Worm (Caenorhabditis elegans): ENCODE measurements around the gene C37C3.9.

Gene C37C3.9

DNA sequence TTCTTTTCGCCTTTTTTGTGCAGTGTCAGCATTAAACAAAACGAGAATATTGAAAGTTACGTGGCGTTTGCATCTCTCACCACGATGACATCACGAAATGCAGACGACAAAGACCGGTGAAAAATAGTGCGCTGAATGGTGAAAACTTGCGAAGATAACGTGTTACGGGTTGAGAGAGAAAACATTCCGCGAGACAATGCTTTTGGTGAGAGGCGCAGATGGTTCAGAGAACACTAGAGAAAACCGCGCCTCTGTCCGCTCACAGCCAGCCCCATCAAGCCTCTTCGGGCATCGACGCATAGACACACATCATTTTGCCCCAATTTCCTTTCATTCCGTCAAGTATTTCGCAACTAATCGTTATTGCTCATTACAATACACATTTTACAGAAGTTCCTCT, at the start of gene C37C3.9, which contains the start of gene C37C3.18 (continued):
- TF ChIP-seq dmd-8 (GFP tag; IDR thresholded peaks at IDR 0.05) (no peak), tra-1 (GFP tag; IDR thresholded peaks at IDR 0.05) (no peak; the same call in 1 of the 2 replicates), set-16 (GFP tag; IDR thresholded peaks at IDR 0.05) (peak; percentile 45; the same call in 1 of the 2 replicates)

ce11 chrV:7901222-7901621, 46.7 kb upstream of the C37C3.9 start:
- TF ChIP-seq mes-2 (tag; optimal IDR thresholded peaks at IDR 0.05; ENCODE audit: poor library complexity, severe bottlenecking) (no peak), hif-1 (tag; optimal IDR thresholded peaks at IDR 0.05) (no peak), unc-130 (GFP tag; optimal IDR thresholded peaks at IDR 0.05) (no peak), tra-1 (GFP tag; IDR thresholded peaks at IDR 0.05) (no peak), tag-97 (GFP tag; IDR thresholded peaks at IDR 0.05) (no peak), ceh-82 (tag; optimal IDR thresholded peaks at IDR 0.05) (no peak), daf-16 (GFP tag; optimal IDR thresholded peaks at IDR 0.05) (no peak), daf-16 (tag; optimal IDR thresholded peaks at IDR 0.05) (no peak), arid-1 (GFP tag; conservative IDR thresholded peaks at IDR 0.05) (no peak), lin-29 (GFP tag; IDR thresholded peaks at IDR 0.05) (no peak), ZK337.2 (GFP tag; IDR thresholded peaks at IDR 0.05) (no peak), spr-1 (tag; optimal IDR thresholded peaks at IDR 0.05) (no peak), F10B5.3 (tag; optimal IDR thresholded peaks at IDR 0.05) (no peak)

- TF ChIP-seq mdl-1 (tag; optimal IDR thresholded peaks at IDR 0.05) (no peak), lsy-2 (tag; optimal IDR thresholded peaks at IDR 0.05) (no peak), dmd-8 (GFP tag; IDR thresholded peaks at IDR 0.05) (no peak), jun-1 (tag; optimal IDR thresholded peaks at IDR 0.05) (no peak), mep-1 (tag; optimal IDR thresholded peaks at IDR 0.05) (no peak), daf-12 (tag; optimal IDR thresholded peaks at IDR 0.05) (no peak), duxl-1 (tag; optimal IDR thresholded peaks at IDR 0.05; ENCODE audit: poor library complexity) (no peak), spr-1 (tag; optimal IDR thresholded peaks at IDR 0.05) (no peak), aly-2 (tag; optimal IDR thresholded peaks at IDR 0.05) (no peak), unc-62 (GFP tag; optimal IDR thresholded peaks at IDR 0.05 in 1 of 2) (no peak), unc-62 (tag; optimal IDR thresholded peaks at IDR 0.05) (no peak), nhr-11 (tag; optimal IDR thresholded peaks at IDR 0.05) (no peak), nhr-237 (tag; optimal IDR thresholded peaks at IDR 0.05) (no peak), lin-1 (GFP tag; IDR thresholded peaks at IDR 0.05) (no peak), lim-7 (GFP tag; IDR thresholded peaks at IDR 0.05) (no peak), snpc-4 (tag; optimal IDR thresholded peaks at IDR 0.05) (no peak)
These were observed 45.3 kb upstream of the C37C3.9 start, which contains the start of gene F40A3.7 for ce11 chrV:7899761-7900160. F40A3.7 (minus strand) TSS chrV:7899861.

DNA sequence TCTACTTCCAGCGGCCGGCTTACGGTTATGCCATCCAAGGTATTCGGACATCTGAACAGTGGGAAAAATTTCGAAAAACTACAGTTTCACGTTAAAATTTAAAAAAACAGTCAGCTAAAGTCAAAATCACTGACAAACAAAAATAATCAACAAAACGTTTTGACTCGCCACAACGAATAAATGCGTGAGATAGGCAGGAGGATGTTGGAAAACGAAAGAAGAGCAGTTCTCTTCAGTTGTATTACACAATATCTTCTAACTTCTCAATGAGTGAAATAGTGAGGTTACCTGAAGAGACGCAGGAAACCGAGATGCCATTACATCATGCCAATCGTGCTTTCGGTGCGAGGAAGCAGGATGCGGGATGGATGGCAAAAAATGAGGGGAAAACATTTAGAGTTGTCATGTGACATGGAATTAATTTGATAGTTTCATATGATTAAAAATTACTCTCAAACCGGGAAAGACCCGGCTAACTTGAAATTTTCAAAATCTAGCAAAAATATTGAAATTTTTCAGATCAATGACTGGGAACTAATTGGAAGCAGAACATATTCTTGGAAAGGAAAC, 39.4 kb upstream of the C37C3.9 start, which contains the start of gene F40A3.6:
TSS of gene F40A3.6 (minus strand) at position 51 of the 570 bp plus-strand sequence.
- TF ChIP-seq daf-16 (GFP tag; optimal IDR thresholded peaks at IDR 0.05) = peak in 1 of 2 experiments; percentile 58
- TF ChIP-seq daf-16 (tag; optimal IDR thresholded peaks at IDR 0.05) = no peak
- TF ChIP-seq unc-62 (GFP tag; optimal IDR thresholded peaks at IDR 0.05 in 1 of 2) = peak in 1 of 2 experiments; percentile 44
- no peak for TF ChIP-seq unc-62 (tag; optimal IDR thresholded peaks at IDR 0.05)
- TF ChIP-seq ctbp-1 (GFP tag; IDR thresholded peaks at IDR 0.05) = no peak
- peak; percentile 47 for TF ChIP-seq nhr-11 (tag; optimal IDR thresholded peaks at IDR 0.05)
- no peak for TF ChIP-seq lin-29 (GFP tag; IDR thresholded peaks at IDR 0.05)
- no peak for TF ChIP-seq nhr-42 (GFP tag; IDR thresholded peaks at IDR 0.05)
- no peak for TF ChIP-seq ces-1 (GFP tag; optimal IDR thresholded peaks at IDR 0.05)
- TF ChIP-seq hlh-11 (tag; optimal IDR thresholded peaks at IDR 0.05) = peak; percentile 25
- no peak for TF ChIP-seq nhr-41 (GFP tag; IDR thresholded peaks at IDR 0.05)

Measured in whole organism, L4 larva.